Worm (Caenorhabditis elegans): ENCODE data around the gene F54C8.6.

The F54C8.6 gene

ce11 chrIII:9472464-9472863 lies 22.7 kb upstream of the F54C8.6 start:
- peak; percentile 76 for TF ChIP-seq nhr-80 (tag; optimal IDR thresholded peaks at IDR 0.05)
- TF ChIP-seq aptf-3 (GFP tag; IDR thresholded peaks at IDR 0.05), result no peak

- TF ChIP-seq ztf-22 (GFP tag; optimal IDR thresholded peaks at IDR 0.05) (no peak), ztf-3 (GFP tag; optimal IDR thresholded peaks at IDR 0.05) (no peak), sptf-2 (GFP tag; optimal IDR thresholded peaks at IDR 0.05) (no peak), akir-1 (GFP tag; optimal IDR thresholded peaks at IDR 0.05) (no peak), F52B5.7 (tag; optimal IDR thresholded peaks at IDR 0.05) (no peak), attf-5 (GFP tag; optimal IDR thresholded peaks at IDR 0.05) (no peak), lag-1 (GFP tag; IDR thresholded peaks at IDR 0.05) (no peak), Y79H2A.3 (GFP tag; conservative IDR thresholded peaks at IDR 0.05) (no peak), aptf-3 (GFP tag; IDR thresholded peaks at IDR 0.05) (no peak), zfh-2 (GFP tag; conservative IDR thresholded peaks at IDR 0.05) (no peak), rec-8 (tag; optimal IDR thresholded peaks at IDR 0.05) (no peak)
These were observed 22.3 kb upstream of the F54C8.6 start for ce11 chrIII:9471996-9472395.

- TF ChIP-seq ztf-3 (GFP tag; optimal IDR thresholded peaks at IDR 0.05) (no peak), hlh-12 (tag; optimal IDR thresholded peaks at IDR 0.05) (no peak), lin-35 (GFP tag; optimal IDR thresholded peaks at IDR 0.05) (no peak), nfyb-1 (GFP tag; IDR thresholded peaks at IDR 0.05) (no peak), F49E8.2 (tag; optimal IDR thresholded peaks at IDR 0.05; ENCODE audit: insufficient read depth) (no peak), nhr-90 (tag; optimal IDR thresholded peaks at IDR 0.05) (no peak), lsl-1 (GFP tag; optimal IDR thresholded peaks at IDR 0.05) (no peak)
These were observed 18.1 kb upstream of the F54C8.6 start, which contains the start of gene tag-342 for ce11 chrIII:9467857-9468256. Gene tag-342 (plus strand): TSS chrIII:9468157.

ce11 chrIII:9467095-9467494 lies 17.4 kb upstream of the F54C8.6 start, which contains the start of gene baf-1:
Gene baf-1 (plus strand): TSS chrIII:9467464.
- TF ChIP-seq repo-1 (tag; optimal IDR thresholded peaks at IDR 0.05) (no peak), F39B2.1 (GFP tag; IDR thresholded peaks at IDR 0.05) (no peak), sea-2 (GFP tag; IDR thresholded peaks at IDR 0.05) (no peak), F57A8.1 (GFP tag; optimal IDR thresholded peaks at IDR 0.05) (no peak), xnd-1 (tag; optimal IDR thresholded peaks at IDR 0.05) (no peak), snpc-3.4 (tag; optimal IDR thresholded peaks at IDR 0.05) (peak; percentile 11), nhr-27 (tag; optimal IDR thresholded peaks at IDR 0.05) (no peak), ceh-27 (GFP tag; optimal IDR thresholded peaks at IDR 0.05) (no peak), ceh-40 (GFP tag; IDR thresholded peaks at IDR 0.05) (no peak), F37B4.10 (GFP tag; IDR thresholded peaks at IDR 0.05) (no peak), sptf-2 (GFP tag; optimal IDR thresholded peaks at IDR 0.05) (no peak), rpc-1 (optimal IDR thresholded peaks at IDR 0.05) (no peak), rpc-1 (tag; optimal IDR thresholded peaks at IDR 0.05) (no peak), unc-130 (GFP tag; optimal IDR thresholded peaks at IDR 0.05) (peak; percentile 25), ztf-26 (tag; optimal IDR thresholded peaks at IDR 0.05) (no peak), mxl-1 (tag; optimal IDR thresholded peaks at IDR 0.05) (no peak), athp-1 (tag; optimal IDR thresholded peaks at IDR 0.05) (no peak), ztf-3 (GFP tag; optimal IDR thresholded peaks at IDR 0.05) (no peak), hmg-1.2 (GFP tag; IDR thresholded peaks at IDR 0.05) (peak; percentile 97), rcor-1 (GFP tag; IDR thresholded peaks at IDR 0.05) (no peak), F22D6.2 (tag; optimal IDR thresholded peaks at IDR 0.05) (no peak), Y56A3A.18 (GFP tag; IDR thresholded peaks at IDR 0.05) (no peak), K12H6.12 (tag; optimal IDR thresholded peaks at IDR 0.05) (no peak), hmg-20 (GFP tag; IDR thresholded peaks at IDR 0.05) (no peak), hlh-26 (GFP tag; conservative IDR thresholded peaks at IDR 0.05) (no peak), ceh-58 (GFP tag; IDR thresholded peaks at IDR 0.05) (no peak), somi-1 (GFP tag; optimal IDR thresholded peaks at IDR 0.05) (no peak), rec-8 (tag; optimal IDR thresholded peaks at IDR 0.05) (no peak), F52B5.7 (tag; optimal IDR thresholded peaks at IDR 0.05) (no peak), pbrm-1 (GFP tag; IDR thresholded peaks at IDR 0.05) (0 out of 2 replicates have a peak, but pooled peaks have one; percentile 16), nhr-120 (GFP tag; IDR thresholded peaks at IDR 0.05) (no peak)
